Worm (Caenorhabditis elegans): Measurements from ENCODE around the gene nhr-178.

- TF ChIP-seq him-1 (tag; optimal IDR thresholded peaks at IDR 0.05) (no peak), dao-5 (tag; optimal IDR thresholded peaks at IDR 0.05) (no peak), W03F9.2 (tag; optimal IDR thresholded peaks at IDR 0.05) (no peak)
These were observed 29.1 kb downstream of the nhr-178 start for ce11 chrV:1578572-1579230.

Measured in whole organism, L4/young adult.